Worm (Caenorhabditis elegans) whole organism, L1 larva: ENCODE measurements around the gene nhr-132.

Experiments used
- ceh-82 ChIP-seq, 3 experiments: fragments of 150-350 bp in 1 of 3; sonication (generic microtip) in 2 of 3; optimal IDR thresholded peaks; 2 replicates each; lab custom pipeline; 2014 to 2017; ENCODE audit warnings: missing biosample characterization in 3 of 3, missing genetic modification characterization in 3 of 3
- dpl-1 ChIP-seq, 3 experiments: fragments of 150-350 bp in 2 of 3; sonication (generic microtip) in 1 of 3; optimal IDR thresholded peaks; 2 replicates each; lab custom pipeline; 2014 to 2017; ENCODE audit warnings: missing biosample characterization in 3 of 3, missing genetic modification characterization in 3 of 3, missing genetic modification reagents in 3 of 3
- efl-1 ChIP-seq, 4 experiments: fragments of 150-350 bp; optimal IDR thresholded peaks in 3 of 4; peaks in 1 of 4; 1 replicate in 1 of 4; 2 replicates in 3 of 4; lab custom pipeline; 2014; ENCODE audit warnings: missing biosample characterization in 2 of 4, missing genetic modification characterization in 2 of 4, missing genetic modification reagents in 2 of 4
- mab-9 ChIP-seq: fragments of 200-800 bp; sonication (Bioruptor generic); IDR thresholded peaks from 2 replicates; pipeline ENCODE4 v1.3.6; 2022; ENCODE audit warnings: missing genetic modification reagents, missing genetic modification characterization, missing compliant biosample characterization
- nhr-11 ChIP-seq: fragments of 150-350 bp; optimal IDR thresholded peaks from 2 replicates; lab custom pipeline; 2014; ENCODE audit warnings: missing biosample characterization, missing genetic modification characterization
- nhr-237 ChIP-seq: fragments of 150-350 bp; optimal IDR thresholded peaks from 2 replicates; lab custom pipeline; 2014; ENCODE audit warnings: missing biosample characterization, missing genetic modification characterization
- nhr-84 ChIP-seq: sonication (generic microtip); optimal IDR thresholded peaks from 2 replicates; lab custom pipeline; 2017; ENCODE audit warnings: missing biosample characterization, missing genetic modification characterization
- pax-3 ChIP-seq: fragments of 200-800 bp; sonication (Bioruptor generic); optimal IDR thresholded peaks from 2 replicates; lab custom pipeline; 2018; ENCODE audit warnings: mild to moderate bottlenecking, missing genetic modification characterization, moderate library complexity, missing compliant biosample characterization
- rnt-1 ChIP-seq: sonication (generic microtip); optimal IDR thresholded peaks from 2 replicates; lab custom pipeline; 2016; ENCODE audit warnings: mild to moderate bottlenecking, missing genetic modification characterization, moderate library complexity, missing compliant biosample characterization
- tbx-2 ChIP-seq: sonication (generic microtip); optimal IDR thresholded peaks from 2 replicates; lab custom pipeline; 2016; ENCODE audit warnings: missing genetic modification characterization, missing compliant biosample characterization
- ztf-11 ChIP-seq, 2 experiments: sonication (generic microtip); optimal IDR thresholded peaks; 2 replicates each; lab custom pipeline; 2016 to 2017; ENCODE audit warnings: missing genetic modification characterization in 2 of 2, missing biosample characterization in 1 of 2, missing compliant biosample characterization in 1 of 2

- TF ChIP-seq tbx-2 (tag; lab: Kevin White, UChicago), result no peak
- no peak for TF ChIP-seq efl-1 (optimal IDR thresholded peaks at IDR 0.05; lab: Kevin White, UChicago)
- TF ChIP-seq efl-1 (GFP tag; optimal IDR thresholded peaks at IDR 0.05 in 1 of 2; lab: Kevin White, UChicago), result no peak
- no peak for TF ChIP-seq ztf-11 (tag; optimal IDR thresholded peaks at IDR 0.05; lab: Kevin White, UChicago)
- no peak for TF ChIP-seq rnt-1 (tag; lab: Kevin White, UChicago)
- no peak for TF ChIP-seq mab-9 (GFP tag; lab: Robert Waterston, UW)
- no peak for TF ChIP-seq nhr-84 (tag; lab: Kevin White, UChicago)
- TF ChIP-seq nhr-237, result no peak
- no peak for TF ChIP-seq dpl-1 (GFP tag; optimal IDR thresholded peaks at IDR 0.05; lab: Kevin White, UChicago)
- TF ChIP-seq nhr-11, result no peak
- no peak for TF ChIP-seq ceh-82 (tag; optimal IDR thresholded peaks at IDR 0.05; lab: Kevin White, UChicago)
- no peak for TF ChIP-seq pax-3
These were observed 46.3 kb upstream of the nhr-132 start for ce11 chrV:487980-488379.
